Fruit fly (Drosophila melanogaster): Measurements from ENCODE around the gene CG2218.

Gene CG2218

DNA sequence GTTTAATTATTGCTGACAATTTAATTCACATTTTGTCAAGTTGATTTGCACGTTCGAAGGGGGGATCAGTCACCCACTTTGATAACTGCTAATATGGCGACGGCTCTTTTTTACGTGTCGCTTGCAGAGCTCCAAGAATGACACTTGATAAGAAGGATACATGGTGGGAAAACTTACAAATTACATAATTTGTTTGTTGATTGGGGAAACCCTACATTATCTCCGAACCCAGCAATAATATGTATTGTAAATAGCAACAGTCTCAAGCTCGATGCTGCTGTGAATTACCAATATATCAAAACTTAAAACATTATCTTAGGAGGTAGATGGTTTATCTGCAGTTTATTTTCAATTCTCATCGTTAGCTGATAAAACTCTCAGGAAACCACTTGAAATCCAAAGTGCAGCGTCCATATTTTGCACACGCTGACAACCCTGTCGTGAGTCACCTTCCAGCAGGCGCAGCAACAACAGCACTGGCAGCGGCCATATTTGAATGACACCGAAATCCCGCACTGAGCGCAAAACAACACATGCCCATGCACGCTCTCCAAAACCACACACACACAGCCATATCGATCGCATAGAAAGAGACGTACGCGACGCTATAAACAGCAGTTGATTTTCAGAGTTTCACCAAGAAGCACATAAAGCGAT lies 39.7 kb downstream of the CG2218 start (continued):
- TF ChIP-seq bowl (GFP tag; IDR thresholded peaks at IDR 0.05) (peak; percentile 80), CG31441 (GFP tag; IDR thresholded peaks at IDR 0.05) (peak; percentile 96), pfk (GFP tag; optimal IDR thresholded peaks at IDR 0.05) (no peak), Bteb2 (GFP tag; optimal IDR thresholded peaks at IDR 0.05) (peak; percentile 97), CG12155 (GFP tag; optimal IDR thresholded peaks at IDR 0.05) (peak; percentile 92), CG14014 (GFP tag; IDR thresholded peaks at IDR 0.05) (peak; percentile 87), odd (GFP tag; optimal IDR thresholded peaks at IDR 0.05) (peak; percentile 97), yki (optimal IDR thresholded peaks at IDR 0.05) (no peak), CG9932 (GFP tag; IDR thresholded peaks at IDR 0.05) (peak; percentile 90), D19B (GFP tag; optimal IDR thresholded peaks at IDR 0.05) (peak; percentile 92), CG7786 (GFP tag; optimal IDR thresholded peaks at IDR 0.05) (peak; percentile 98), klu (GFP tag; IDR thresholded peaks at IDR 0.05) (peak; percentile 90), slbo (GFP tag; IDR thresholded peaks at IDR 0.05) (peak; percentile 94), CG2678 (tag; optimal IDR thresholded peaks at IDR 0.05) (peak; percentile 98), CG6813 (GFP tag; optimal IDR thresholded peaks at IDR 0.05) (peak; percentile 91), emc (GFP tag; optimal IDR thresholded peaks at IDR 0.05) (peak; percentile 96), CG1647 (GFP tag; optimal IDR thresholded peaks at IDR 0.05) (peak; percentile 91), CG13894 (tag; optimal IDR thresholded peaks at IDR 0.05) (peak; percentile 83), Chrac-16 (GFP tag; optimal IDR thresholded peaks at IDR 0.05) (peak; percentile 95), tin (GFP tag; optimal IDR thresholded peaks at IDR 0.05) (peak; percentile 97), CG18476 (GFP tag; optimal IDR thresholded peaks at IDR 0.05) (peak; percentile 93), CG1603 (tag; optimal IDR thresholded peaks at IDR 0.05) (peak; percentile 92), so (GFP tag; IDR thresholded peaks at IDR 0.05) (peak; percentile 89), CG42726 (GFP tag; IDR thresholded peaks at IDR 0.05; ENCODE audit: partially characterized antibody) (0 out of 2 replicates have a peak, but pooled peaks have one; percentile 21), eve (GFP tag; optimal IDR thresholded peaks at IDR 0.05) (peak; percentile 13 to 99), CG6254 (GFP tag; optimal IDR thresholded peaks at IDR 0.05) (peak; percentile 86), maf-S (GFP tag; optimal IDR thresholded peaks at IDR 0.05) (peak; percentile 95), eyg (GFP tag; optimal IDR thresholded peaks at IDR 0.05) (peak; percentile 96), cwo (GFP tag; optimal IDR thresholded peaks at IDR 0.05) (peak; percentile 94), CG18619 (GFP tag; optimal IDR thresholded peaks at IDR 0.05) (peak; percentile 99), MESR4 (GFP tag; optimal IDR thresholded peaks at IDR 0.05) (peak; percentile 4), Awh (GFP tag; IDR thresholded peaks at IDR 0.05) (peak; percentile 70; the same call in 1 of the 2 replicates), lab (GFP tag; optimal IDR thresholded peaks at IDR 0.05) (peak; percentile 94), sqz (GFP tag; optimal IDR thresholded peaks at IDR 0.05) (peak; percentile 94), Six4 (GFP tag; optimal IDR thresholded peaks at IDR 0.05) (peak; percentile 96), unc-4 (GFP tag; IDR thresholded peaks at IDR 0.05; ENCODE audit: partially characterized antibody) (no peak), CG17568 (GFP tag; optimal IDR thresholded peaks at IDR 0.05) (peak; percentile 72), Neu2 (GFP tag; optimal IDR thresholded peaks at IDR 0.05; ENCODE audit: borderline replicate concordance) (peak; percentile 95), kni (GFP tag; optimal IDR thresholded peaks at IDR 0.05) (peak; percentile 95), lilli (GFP tag; optimal IDR thresholded peaks at IDR 0.05) (peak; percentile 97), CG4282 (GFP tag; optimal IDR thresholded peaks at IDR 0.05) (peak; percentile 88), unpg (GFP tag; optimal IDR thresholded peaks at IDR 0.05) (peak; percentile 88), CG14860 (GFP tag; IDR thresholded peaks at IDR 0.05; ENCODE audit: partially characterized antibody) (no peak), CG6654 (GFP tag; optimal IDR thresholded peaks at IDR 0.05) (peak; percentile 90), NK7.1 (GFP tag; optimal IDR thresholded peaks at IDR 0.05) (peak; percentile 95), CG18599 (GFP tag; optimal IDR thresholded peaks at IDR 0.05) (peak; percentile 96), Abd-B (GFP tag; optimal IDR thresholded peaks at IDR 0.05) (peak; percentile 95), D19A (tag; optimal IDR thresholded peaks at IDR 0.05) (peak; percentile 87), dmrt99B (tag; optimal IDR thresholded peaks at IDR 0.05) (peak; percentile 94)
